Fruit fly (Drosophila melanogaster) whole organism, embryonic: ENCODE data around the gene CG7530.

Experiments
- Bgb ChIP-seq: fragments of 200-800 bp; sonication (Bioruptor generic); IDR thresholded peaks from 2 replicates; pipeline ENCODE4 v1.3.6; 2022; ENCODE audit warnings: missing biosample characterization, missing genetic modification characterization; ENCODE audit not compliant: partially characterized antibody
- CG10321 ChIP-seq: fragments of 200-800 bp; sonication (Bioruptor generic); IDR thresholded peaks from 2 replicates; pipeline ENCODE4 v1.3.6; 2022; ENCODE audit warnings: missing biosample characterization, missing genetic modification characterization
- CG12155 ChIP-seq: fragments of 200-800 bp; sonication (Bioruptor generic); optimal IDR thresholded peaks from 3 replicates; lab custom pipeline; 2016; ENCODE audit warnings: missing biosample characterization, missing genetic modification characterization
- CG1233 ChIP-seq: fragments of 200-800 bp; sonication (Bioruptor generic); optimal IDR thresholded peaks from 4 replicates; lab custom pipeline; 2018; ENCODE audit warnings: missing biosample characterization, mild to moderate bottlenecking, missing genetic modification characterization
- CG12769 ChIP-seq: fragments of 200-800 bp; sonication (Bioruptor generic); optimal IDR thresholded peaks from 2 replicates; lab custom pipeline; 2019; ENCODE audit warnings: missing biosample characterization, mild to moderate bottlenecking, missing genetic modification characterization, moderate library complexity
- CG17186 ChIP-seq: fragments of 200-800 bp; sonication (Bioruptor generic); optimal IDR thresholded peaks from 3 replicates; lab custom pipeline; 2017; ENCODE audit warnings: missing biosample characterization, missing genetic modification reagents, missing genetic modification characterization
- CG17328 ChIP-seq: fragments of 200-800 bp; sonication (Bioruptor generic); IDR thresholded peaks from 2 replicates; pipeline ENCODE4 v1.3.6; 2022; ENCODE audit warnings: missing biosample characterization, missing genetic modification characterization
- CG18262 ChIP-seq: fragments of 200-800 bp; optimal IDR thresholded peaks from 3 replicates; lab custom pipeline; 2019; ENCODE audit warnings: missing biosample characterization, mild to moderate bottlenecking, missing genetic modification characterization, moderate library complexity
- CG1832 ChIP-seq: fragments of 200-800 bp; sonication (Bioruptor generic); optimal IDR thresholded peaks from 2 replicates; lab custom pipeline; 2017; ENCODE audit warnings: missing biosample characterization, mild to moderate bottlenecking, missing genetic modification characterization, inconsistent platforms
- CG2120 ChIP-seq: fragments of 200-800 bp; sonication (Bioruptor generic); optimal IDR thresholded peaks from 3 replicates; lab custom pipeline; 2016; ENCODE audit warnings: missing biosample characterization, missing genetic modification characterization
- CG2199 ChIP-seq: fragments of 200-800 bp; sonication (Bioruptor generic); IDR thresholded peaks from 3 replicates; pipeline ENCODE4 v1.3.6; 2022; ENCODE audit warnings: missing biosample characterization, missing genetic modification characterization
- CG34224 ChIP-seq: fragments of 200-800 bp; sonication (Bioruptor generic); IDR thresholded peaks from 3 replicates; pipeline ENCODE4 v1.3.6; 2022; ENCODE audit warnings: missing biosample characterization, missing genetic modification characterization; ENCODE audit not compliant: partially characterized antibody
- CG3847 ChIP-seq: fragments of 200-800 bp; sonication (Bioruptor generic); IDR thresholded peaks from 2 replicates; pipeline ENCODE4 v1.3.6; 2022; ENCODE audit warnings: missing biosample characterization, missing genetic modification characterization
- CG6765 ChIP-seq: fragments of 200-800 bp; sonication (Bioruptor generic); optimal IDR thresholded peaks from 3 replicates; lab custom pipeline; 2017; ENCODE audit warnings: missing biosample characterization, mild to moderate bottlenecking, missing genetic modification characterization
- CG7928 ChIP-seq: fragments of 200-800 bp; sonication (Bioruptor generic); optimal IDR thresholded peaks from 2 replicates; lab custom pipeline; 2017; ENCODE audit warnings: missing biosample characterization, mild to moderate bottlenecking, missing genetic modification characterization
- CG9437 ChIP-seq: fragments of 200-800 bp; sonication (Bioruptor generic); optimal IDR thresholded peaks from 2 replicates; lab custom pipeline; 2018; ENCODE audit warnings: missing biosample characterization, mild to moderate bottlenecking, missing genetic modification characterization
- CG9797 ChIP-seq: fragments of 200-800 bp; sonication (Bioruptor generic); optimal IDR thresholded peaks from 3 replicates; lab custom pipeline; 2018; ENCODE audit warnings: missing biosample characterization, mild to moderate bottlenecking, missing genetic modification characterization
- Doc3 ChIP-seq: fragments of 200-800 bp; sonication (Bioruptor generic); IDR thresholded peaks from 3 replicates; pipeline ENCODE4 v1.3.6; 2022; ENCODE audit warnings: missing biosample characterization, missing genetic modification characterization; ENCODE audit not compliant: partially characterized antibody
- Dref ChIP-seq: fragments of 200-800 bp; sonication (Bioruptor generic); IDR thresholded peaks from 2 replicates; pipeline ENCODE4 v1.3.6; 2022; ENCODE audit warnings: missing biosample characterization, missing genetic modification characterization
- Drgx ChIP-seq: fragments of 200-800 bp; sonication (Bioruptor generic); IDR thresholded peaks from 2 replicates; pipeline ENCODE4 v1.3.6; 2022; ENCODE audit warnings: missing biosample characterization, missing genetic modification characterization
- Gsc ChIP-seq: fragments of 200-800 bp; sonication (Bioruptor generic); IDR thresholded peaks from 2 replicates; pipeline ENCODE4 v1.3.6; 2022; ENCODE audit warnings: missing biosample characterization, missing genetic modification characterization
- Hr3 ChIP-seq: fragments of 200-800 bp; sonication (Bioruptor generic); optimal IDR thresholded peaks from 3 replicates; lab custom pipeline; 2016; ENCODE audit warnings: missing biosample characterization, missing genetic modification characterization
- Hsf ChIP-seq: fragments of 200-800 bp; sonication (Bioruptor generic); optimal IDR thresholded peaks from 3 replicates; lab custom pipeline; 2016; ENCODE audit warnings: missing biosample characterization, missing genetic modification characterization
- Jarid2 ChIP-seq: fragments of 200-800 bp; sonication (Bioruptor generic); optimal IDR thresholded peaks from 3 replicates; lab custom pipeline; 2017; ENCODE audit warnings: mild to moderate bottlenecking, missing biosample characterization, missing genetic modification reagents, missing genetic modification characterization
- Kr ChIP-seq: fragments of 200-800 bp; sonication (Bioruptor generic); optimal IDR thresholded peaks from 2 replicates; lab custom pipeline; 2017; ENCODE audit warnings: missing biosample characterization, mild to moderate bottlenecking, missing genetic modification characterization
- Myb ChIP-seq: fragments of 200-800 bp; sonication (Bioruptor generic); optimal IDR thresholded peaks from 2 replicates; lab custom pipeline; 2016; ENCODE audit warnings: missing biosample characterization, missing genetic modification characterization
- PHDP ChIP-seq: fragments of 200-800 bp; sonication (Bioruptor generic); optimal IDR thresholded peaks from 3 replicates; lab custom pipeline; 2018; ENCODE audit warnings: missing biosample characterization, mild to moderate bottlenecking, missing genetic modification characterization, moderate library complexity
- Spps ChIP-seq: fragments of 200-800 bp; sonication (Bioruptor generic); optimal IDR thresholded peaks from 2 replicates; lab custom pipeline; 2018; ENCODE audit warnings: missing biosample characterization, mild to moderate bottlenecking, missing genetic modification characterization
- Taf1 ChIP-seq: fragments of 200-800 bp; sonication (Bioruptor generic); IDR thresholded peaks from 2 replicates; pipeline ENCODE4 v1.3.6; 2022; ENCODE audit warnings: missing biosample characterization, missing genetic modification characterization
- Tbp ChIP-seq: fragments of >200 bp; optimal IDR thresholded peaks from 2 replicates; lab custom pipeline; 2018; ENCODE audit warnings: missing biosample characterization, missing genetic modification characterization
- ara ChIP-seq: fragments of 200-800 bp; sonication (Bioruptor generic); IDR thresholded peaks from 2 replicates; pipeline ENCODE4 v1.3.6; 2022; ENCODE audit warnings: missing biosample characterization, missing genetic modification characterization
- bbx ChIP-seq: fragments of 200-800 bp; sonication (Bioruptor generic); IDR thresholded peaks from 2 replicates; pipeline ENCODE4 v1.3.6; 2022; ENCODE audit warnings: missing biosample characterization, missing genetic modification characterization; ENCODE audit not compliant: partially characterized antibody
- dati ChIP-seq: fragments of 200-800 bp; sonication (Bioruptor generic); IDR thresholded peaks from 2 replicates; pipeline ENCODE4 v1.3.6; 2022; ENCODE audit warnings: missing biosample characterization, missing genetic modification characterization
- dm ChIP-seq: fragments of 200-800 bp; sonication (Bioruptor generic); optimal IDR thresholded peaks from 3 replicates; lab custom pipeline; 2016; ENCODE audit warnings: missing biosample characterization, missing genetic modification characterization
- emc ChIP-seq: fragments of 200-800 bp; sonication (Bioruptor generic); optimal IDR thresholded peaks from 2 replicates; lab custom pipeline; 2016; ENCODE audit warnings: missing biosample characterization, missing genetic modification characterization
- gcm ChIP-seq: fragments of 200-800 bp; sonication (Bioruptor generic); optimal IDR thresholded peaks from 2 replicates; lab custom pipeline; 2019; ENCODE audit warnings: missing biosample characterization, mild to moderate bottlenecking, missing genetic modification characterization, moderate library complexity
- gcm2 ChIP-seq: fragments of 200-800 bp; sonication (Bioruptor generic); optimal IDR thresholded peaks from 2 replicates; lab custom pipeline; 2016; ENCODE audit warnings: missing biosample characterization, missing genetic modification characterization
- gfzf ChIP-seq: fragments of 200-800 bp; sonication (Bioruptor generic); optimal IDR thresholded peaks from 2 replicates; lab custom pipeline; 2016; ENCODE audit warnings: missing biosample characterization, mild to moderate bottlenecking, missing genetic modification characterization, moderate library complexity
- gsb ChIP-seq: fragments of 200-800 bp; sonication (Bioruptor generic); IDR thresholded peaks from 2 replicates; pipeline ENCODE4 v1.3.6; 2022; ENCODE audit warnings: missing biosample characterization, missing genetic modification characterization
- ham ChIP-seq: fragments of 200-800 bp; sonication (Bioruptor generic); IDR thresholded peaks from 2 replicates; pipeline ENCODE4 v1.3.6; 2022; ENCODE audit warnings: missing biosample characterization, missing genetic modification characterization
- hth ChIP-seq: fragments of >200 bp; optimal IDR thresholded peaks from 2 replicates; lab custom pipeline; 2017; ENCODE audit warnings: inconsistent platforms
- klu ChIP-seq: fragments of 200-800 bp; sonication (Bioruptor generic); IDR thresholded peaks from 2 replicates; pipeline ENCODE4 v1.3.6; 2022; ENCODE audit warnings: missing biosample characterization, missing genetic modification characterization
- mirr ChIP-seq: fragments of 200-800 bp; sonication (Bioruptor generic); optimal IDR thresholded peaks from 3 replicates; lab custom pipeline; 2018; ENCODE audit warnings: missing biosample characterization, mild to moderate bottlenecking, missing genetic modification characterization
- nerfin-2 ChIP-seq: fragments of 200-800 bp; sonication (Bioruptor generic); IDR thresholded peaks from 2 replicates; pipeline ENCODE4 v1.3.6; 2022; ENCODE audit warnings: missing biosample characterization, missing genetic modification characterization; ENCODE audit not compliant: partially characterized antibody
- peb ChIP-seq: fragments of 200-800 bp; sonication (Bioruptor generic); IDR thresholded peaks from 2 replicates; pipeline ENCODE4 v1.3.6; 2022; ENCODE audit warnings: missing biosample characterization, missing genetic modification characterization
- run ChIP-seq: fragments of 200-800 bp; sonication (Bioruptor generic); optimal IDR thresholded peaks from 3 replicates; lab custom pipeline; 2018; ENCODE audit warnings: missing biosample characterization, mild to moderate bottlenecking, missing genetic modification characterization
- schlank ChIP-seq: fragments of 200-800 bp; sonication (Bioruptor generic); optimal IDR thresholded peaks from 2 replicates; lab custom pipeline; 2018; ENCODE audit warnings: missing biosample characterization, mild to moderate bottlenecking, missing genetic modification characterization
- seq ChIP-seq: fragments of 200-800 bp; sonication (Bioruptor generic); IDR thresholded peaks from 2 replicates; pipeline ENCODE4 v1.3.6; 2022; ENCODE audit warnings: missing biosample characterization, missing genetic modification characterization
- tna ChIP-seq: fragments of 200-800 bp; sonication (Bioruptor generic); IDR thresholded peaks from 2 replicates; pipeline ENCODE4 v1.3.6; 2022; ENCODE audit warnings: missing biosample characterization, missing genetic modification characterization; ENCODE audit not compliant: partially characterized antibody
- trh ChIP-seq: fragments of 200-800 bp; sonication (Bioruptor generic); optimal IDR thresholded peaks from 2 replicates; lab custom pipeline; 2016; ENCODE audit warnings: missing biosample characterization, missing genetic modification characterization
- vfl ChIP-seq: fragments of 200-800 bp; sonication (Bioruptor generic); optimal IDR thresholded peaks from 2 replicates; lab custom pipeline; 2016; ENCODE audit warnings: missing biosample characterization, missing genetic modification characterization

Gene CG7530

DNA sequence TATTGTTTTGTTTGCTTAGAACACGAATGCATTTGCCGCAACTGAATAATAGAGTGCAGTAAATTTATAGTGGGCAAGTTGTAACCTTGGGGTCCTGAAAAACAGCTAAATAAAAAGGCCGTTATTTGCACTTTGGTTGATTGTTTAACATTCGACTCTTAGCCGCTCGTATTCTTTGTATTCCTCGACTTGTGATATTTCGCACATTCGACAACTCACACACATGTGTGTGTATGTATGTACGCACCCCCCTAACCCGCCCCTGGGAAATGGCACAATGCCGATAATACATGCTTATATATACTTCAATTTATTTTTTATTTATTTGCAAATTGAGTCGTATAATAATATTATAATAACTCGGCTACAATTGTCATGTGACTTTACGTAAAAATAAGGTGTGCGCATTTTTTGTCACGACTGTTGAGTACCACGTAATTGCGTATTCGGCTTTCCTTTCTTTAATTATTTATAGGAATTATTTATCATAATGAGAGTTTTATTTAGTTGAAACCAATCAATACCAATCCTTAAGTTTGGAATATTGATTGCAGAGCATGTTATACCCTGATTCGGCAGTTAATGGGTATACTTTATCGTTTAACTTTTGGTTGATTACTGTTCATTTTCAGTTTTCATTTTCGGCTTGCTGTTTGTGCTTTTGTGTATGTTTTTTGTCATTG is 23.6 kb upstream of the CG7530 start (continued):
- TF ChIP-seq ara (GFP tag; lab: Robert Waterston, UW): no peak
- peak; percentile 31 for TF ChIP-seq CG18262
- TF ChIP-seq Myb (GFP tag; lab: Kevin White, UChicago): no peak
- no peak for TF ChIP-seq mirr
- no peak for TF ChIP-seq Tbp
- peak; percentile 1 for TF ChIP-seq gcm2
- no peak for TF ChIP-seq CG7928 (GFP tag; lab: Kevin White, UChicago)
- no peak for TF ChIP-seq CG9797 (GFP tag; lab: Kevin White, UChicago)
- TF ChIP-seq vfl: no peak
- peak; percentile 44 for TF ChIP-seq CG2120 (GFP tag; lab: Kevin White, UChicago)
- peak; percentile 63 for TF ChIP-seq Drgx
- no peak for TF ChIP-seq dm (GFP tag; lab: Kevin White, UChicago)
- no peak for TF ChIP-seq Spps (tag; lab: Kevin White, UChicago)
- no peak for TF ChIP-seq tna (GFP tag; lab: Robert Waterston, UW)
- no peak for TF ChIP-seq ham (GFP tag; lab: Robert Waterston, UW)
- no peak for TF ChIP-seq emc
- TF ChIP-seq CG34224 (GFP tag; lab: Robert Waterston, UW): no peak
- no peak for TF ChIP-seq Taf1 (GFP tag; lab: Robert Waterston, UW)
- TF ChIP-seq PHDP: peak; percentile 32
- no peak for TF ChIP-seq Doc3 (GFP tag; lab: Robert Waterston, UW)
- TF ChIP-seq CG12769 (tag; lab: Kevin White, UChicago): peak; percentile 17
- TF ChIP-seq gcm: no peak
- TF ChIP-seq Dref (GFP tag; lab: Robert Waterston, UW): no peak
- TF ChIP-seq hth (lab: Kevin White, UChicago): no peak
- TF ChIP-seq CG3847 (GFP tag; lab: Robert Waterston, UW): no peak
- TF ChIP-seq Gsc (GFP tag; lab: Robert Waterston, UW): no peak
- no peak for TF ChIP-seq gfzf (GFP tag; lab: Kevin White, UChicago)
- no peak for TF ChIP-seq CG17186 (GFP tag; lab: Kevin White, UChicago)
- no peak for TF ChIP-seq klu (GFP tag; lab: Robert Waterston, UW)
- TF ChIP-seq CG1832 (GFP tag; lab: Kevin White, UChicago): no peak
- peak; percentile 6 for TF ChIP-seq CG9437
- TF ChIP-seq CG17328 (GFP tag; lab: Robert Waterston, UW): 0 out of 2 replicates have a peak, but pooled peaks have one; percentile 31
- TF ChIP-seq bbx (GFP tag; lab: Robert Waterston, UW): no peak
- no peak for TF ChIP-seq CG10321 (GFP tag; lab: Robert Waterston, UW)
- TF ChIP-seq trh: no peak
- no peak for TF ChIP-seq schlank
- no peak for TF ChIP-seq Jarid2
- no peak for TF ChIP-seq seq (GFP tag; lab: Robert Waterston, UW)
- TF ChIP-seq Bgb (GFP tag; lab: Robert Waterston, UW): no peak
- no peak for TF ChIP-seq gsb (GFP tag; lab: Robert Waterston, UW)
- TF ChIP-seq CG2199 (GFP tag; lab: Robert Waterston, UW): no peak
- TF ChIP-seq dati: no peak
- no peak for TF ChIP-seq run (tag; lab: Kevin White, UChicago)
- no peak for TF ChIP-seq nerfin-2 (GFP tag; lab: Robert Waterston, UW)
- TF ChIP-seq Hr3 (GFP tag; lab: Kevin White, UChicago): no peak
- TF ChIP-seq CG1233: no peak
- TF ChIP-seq Kr (GFP tag; lab: Kevin White, UChicago): no peak
- TF ChIP-seq CG12155: no peak
- TF ChIP-seq CG6765 (GFP tag; lab: Kevin White, UChicago): no peak
- TF ChIP-seq peb: no peak
- no peak for TF ChIP-seq Hsf (GFP tag; lab: Kevin White, UChicago)
